Worm (Caenorhabditis elegans): ENCODE measurements around the gene clec-139.

Gene clec-139

DNA sequence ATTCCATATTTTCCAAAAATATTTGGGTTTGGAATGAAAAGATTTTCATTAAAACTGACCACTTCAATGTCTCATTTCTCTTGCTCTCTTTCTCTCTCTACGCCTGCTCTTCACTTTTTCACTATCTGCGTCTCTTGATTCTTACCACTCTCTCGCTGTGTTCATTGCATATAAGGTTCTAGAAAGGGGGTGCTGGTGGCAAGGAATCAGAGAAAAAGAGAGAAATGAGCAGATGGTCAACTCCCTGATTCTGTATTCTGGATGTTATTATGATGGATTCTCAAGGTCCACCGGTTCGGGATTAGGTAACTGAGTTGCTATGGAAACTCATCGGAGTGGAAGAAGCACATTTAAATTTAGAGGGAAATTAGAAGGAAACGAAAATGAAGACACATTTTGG lies 19.2 kb upstream of the clec-139 start:
- no peak for TF ChIP-seq hlh-26 (GFP tag; conservative IDR thresholded peaks at IDR 0.05)

DNA sequence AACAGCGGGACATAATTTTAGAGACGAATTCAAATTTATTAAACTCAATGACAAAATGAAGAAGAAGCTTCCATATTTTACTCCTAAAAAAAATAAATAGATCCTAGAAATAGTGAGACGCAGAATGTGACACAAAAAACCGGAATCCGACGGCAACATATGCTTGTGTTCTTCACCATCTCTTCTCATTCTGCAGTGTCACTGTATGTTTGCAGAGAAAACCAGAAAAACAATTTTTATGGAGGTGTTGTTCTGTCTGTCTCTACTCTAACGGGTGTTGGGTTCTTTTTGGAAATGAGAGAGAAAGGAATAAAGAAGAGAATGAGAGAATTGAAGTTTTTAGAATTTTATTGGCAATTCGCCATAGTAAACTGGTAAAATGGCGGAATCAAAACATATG lies 17.3 kb upstream of the clec-139 start:
- TF ChIP-seq lin-40 (tag; optimal IDR thresholded peaks at IDR 0.05) = no peak
- no peak for TF ChIP-seq lin-26 (GFP tag; IDR thresholded peaks at IDR 0.05)
- TF ChIP-seq unc-130 (GFP tag; optimal IDR thresholded peaks at IDR 0.05) = no peak
- TF ChIP-seq repo-1 (tag; optimal IDR thresholded peaks at IDR 0.05) = no peak
- TF ChIP-seq ztf-18 (tag; optimal IDR thresholded peaks at IDR 0.05) = no peak
- TF ChIP-seq K12H6.12 (tag; optimal IDR thresholded peaks at IDR 0.05) = no peak
- no peak for TF ChIP-seq ztf-26 (tag; optimal IDR thresholded peaks at IDR 0.05)
- TF ChIP-seq nhr-90 (tag; optimal IDR thresholded peaks at IDR 0.05) = no peak
- no peak for TF ChIP-seq aptf-3 (GFP tag; IDR thresholded peaks at IDR 0.05)
- TF ChIP-seq let-526 (GFP tag; IDR thresholded peaks at IDR 0.05) = no peak
- no peak for TF ChIP-seq attf-3 (GFP tag; conservative IDR thresholded peaks at IDR 0.05)
- no peak for TF ChIP-seq B0035.1 (tag; optimal IDR thresholded peaks at IDR 0.05)

DNA sequence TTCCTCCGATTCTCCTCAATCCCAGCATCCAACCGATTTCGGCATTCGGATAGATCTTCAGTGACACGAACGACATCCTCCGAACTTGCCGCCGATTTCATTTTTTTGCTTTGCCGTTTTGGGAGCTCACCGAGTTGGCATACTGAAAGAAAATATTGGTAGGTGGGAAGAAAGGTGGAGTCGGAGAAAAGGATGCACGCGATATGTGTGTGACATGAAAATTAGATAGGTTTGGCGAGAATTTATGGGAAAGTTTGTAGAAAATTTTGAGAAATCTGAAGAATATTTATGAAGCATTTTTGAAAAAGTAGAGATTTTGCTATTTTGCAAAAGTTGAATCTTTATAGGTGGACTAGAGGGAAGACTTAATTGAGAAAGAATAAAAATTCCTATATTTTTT lies 16.7 kb upstream of the clec-139 start, which contains the start of gene che-10:
TSS of gene che-10 (minus strand) at position 101 of the 400 bp plus-strand sequence.
- TF ChIP-seq hmg-1.2 (GFP tag; IDR thresholded peaks at IDR 0.05) (no peak), hrde-1 (tag; optimal IDR thresholded peaks at IDR 0.05; ENCODE audit: borderline replicate concordance) (no peak), lin-40 (tag; optimal IDR thresholded peaks at IDR 0.05) (no peak), mcd-1 (GFP tag; IDR thresholded peaks at IDR 0.05) (no peak), akir-1 (GFP tag; optimal IDR thresholded peaks at IDR 0.05) (no peak)

DNA sequence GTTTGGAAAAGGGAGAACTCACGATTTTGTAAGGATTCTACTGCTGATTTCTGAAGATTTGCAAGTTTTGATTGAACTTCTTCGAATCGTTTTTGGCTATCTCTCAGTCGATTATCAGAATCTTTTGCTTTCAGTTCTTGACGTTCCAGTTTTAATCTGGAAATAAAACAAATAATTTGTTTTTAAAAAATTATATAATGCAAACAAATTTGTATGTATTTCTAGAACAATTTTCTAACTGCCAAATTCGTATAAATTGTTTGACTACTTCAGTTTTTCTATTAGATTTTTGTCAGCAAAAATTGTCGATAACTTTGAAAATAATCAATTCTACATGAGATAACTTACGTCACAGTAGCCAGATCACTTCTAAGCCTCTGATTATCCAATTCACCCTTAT lies 9.9 kb upstream of the clec-139 start:
- TF ChIP-seq ztf-18 (tag; optimal IDR thresholded peaks at IDR 0.05) (no peak), sdz-38 (tag; optimal IDR thresholded peaks at IDR 0.05) (no peak), tlf-1 (GFP tag; optimal IDR thresholded peaks at IDR 0.05) (no peak), dox-1 (GFP tag; IDR thresholded peaks at IDR 0.05) (no peak), B0035.1 (tag; optimal IDR thresholded peaks at IDR 0.05) (no peak), F57A8.1 (GFP tag; optimal IDR thresholded peaks at IDR 0.05) (no peak), T26A5.8 (tag; optimal IDR thresholded peaks at IDR 0.05) (no peak), hrde-1 (tag; optimal IDR thresholded peaks at IDR 0.05; ENCODE audit: borderline replicate concordance) (no peak), lsy-27 (tag; optimal IDR thresholded peaks at IDR 0.05; ENCODE audit: borderline replicate concordance, insufficient read depth) (no peak), athp-1 (tag; optimal IDR thresholded peaks at IDR 0.05) (no peak)

DNA sequence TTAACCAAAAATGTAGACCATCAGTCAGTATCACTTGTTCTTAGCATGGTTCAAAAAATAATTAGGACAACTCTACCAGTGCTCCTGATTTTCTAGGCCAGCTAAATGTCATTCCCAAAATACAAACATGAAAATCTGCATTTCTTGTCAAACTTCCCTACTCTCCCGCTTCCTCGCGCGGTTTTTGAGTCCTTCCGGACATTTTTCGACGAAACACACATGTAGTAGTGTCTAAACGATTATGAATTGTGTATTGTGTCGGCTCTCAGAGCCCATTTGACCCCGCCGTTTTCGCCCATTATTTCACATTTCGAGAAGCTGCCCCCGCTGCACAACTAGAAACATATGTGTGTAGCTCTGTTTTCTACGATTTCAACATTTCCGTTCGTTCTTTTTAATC lies 5.1 kb upstream of the clec-139 start, which contains the start of gene F35D11.1:
TSS of gene F35D11.1 (plus strand) at position 301 of the 400 bp plus-strand sequence.
- TF ChIP-seq ztf-6 (GFP tag; IDR thresholded peaks at IDR 0.05) = no peak
- no peak for TF ChIP-seq zfh-2 (GFP tag; conservative IDR thresholded peaks at IDR 0.05)
- no peak for TF ChIP-seq hsf-1 (GFP tag; IDR thresholded peaks at IDR 0.05)
- no peak for TF ChIP-seq atf-7 (tag; optimal IDR thresholded peaks at IDR 0.05)
- no peak for TF ChIP-seq hrde-1 (tag; optimal IDR thresholded peaks at IDR 0.05; ENCODE audit: borderline replicate concordance)
- TF ChIP-seq let-526 (GFP tag; IDR thresholded peaks at IDR 0.05) = no peak
- no peak for TF ChIP-seq Y53F4B.3 (GFP tag; IDR thresholded peaks at IDR 0.05)
- no peak for TF ChIP-seq ceh-27 (GFP tag; optimal IDR thresholded peaks at IDR 0.05)
- TF ChIP-seq egl-44 (GFP tag; IDR thresholded peaks at IDR 0.05) = no peak
- no peak for TF ChIP-seq nfya-2 (GFP tag; IDR thresholded peaks at IDR 0.05)

All from whole organism, young adult.